Fruit fly (Drosophila melanogaster) whole organism, prepupa: ENCODE measurements around the gene Usp12-46.
A peak's percentile ranks its signal among the peaks of the same experiment; 100 is the strongest.

Source experiments
- Blimp-1 ChIP-seq: fragments of 200-800 bp; sonication (Bioruptor generic); optimal IDR thresholded peaks from 3 replicates; lab custom pipeline; 2017; ENCODE audit warnings: missing biosample characterization, missing genetic modification characterization, mild to moderate bottlenecking, moderate library complexity, missing genetic modification reagents
- CG11294 ChIP-seq: fragments of 200-800 bp; sonication (Bioruptor generic); IDR thresholded peaks from 2 replicates; pipeline ENCODE4 v1.3.6; 2022; ENCODE audit warnings: missing biosample characterization, missing genetic modification characterization
- CG11762 ChIP-seq: fragments of 200-800 bp; sonication (Bioruptor generic); optimal IDR thresholded peaks from 3 replicates; lab custom pipeline; 2016; ENCODE audit warnings: missing biosample characterization, missing genetic modification characterization; ENCODE audit not compliant: insufficient read depth
- CG11902 ChIP-seq: fragments of 200-800 bp; sonication (Bioruptor generic); optimal IDR thresholded peaks from 3 replicates; lab custom pipeline; 2016; ENCODE audit warnings: missing biosample characterization, missing genetic modification characterization
- CG15336 ChIP-seq: fragments of 200-800 bp; sonication (Bioruptor generic); IDR thresholded peaks from 2 replicates; pipeline ENCODE4 v1.3.6; 2022; ENCODE audit warnings: missing biosample characterization, missing genetic modification characterization
- CG1621 ChIP-seq: fragments of 200-800 bp; sonication (Bioruptor generic); optimal IDR thresholded peaks from 3 replicates; lab custom pipeline; 2018; ENCODE audit warnings: missing biosample characterization, mild to moderate bottlenecking, missing genetic modification characterization
- CG16779 ChIP-seq: fragments of 200-800 bp; sonication (Bioruptor generic); optimal IDR thresholded peaks from 3 replicates; lab custom pipeline; 2017; ENCODE audit warnings: missing biosample characterization, mild to moderate bottlenecking, missing genetic modification characterization
- CG31627 ChIP-seq: fragments of 200-800 bp; sonication (Bioruptor generic); optimal IDR thresholded peaks from 3 replicates; lab custom pipeline; 2016; ENCODE audit warnings: missing biosample characterization, missing genetic modification characterization
- CG32006 ChIP-seq: fragments of 200-800 bp; sonication (Bioruptor generic); optimal IDR thresholded peaks from 3 replicates; lab custom pipeline; 2017; ENCODE audit warnings: missing biosample characterization, mild to moderate bottlenecking, missing genetic modification characterization
- CG34406 ChIP-seq: fragments of 200-800 bp; sonication (Bioruptor generic); optimal IDR thresholded peaks from 3 replicates; lab custom pipeline; 2016; ENCODE audit warnings: missing biosample characterization, missing genetic modification characterization
- CG3919 ChIP-seq: fragments of 200-800 bp; sonication (Bioruptor generic); optimal IDR thresholded peaks from 3 replicates; lab custom pipeline; 2016; ENCODE audit warnings: missing biosample characterization, missing genetic modification characterization
- CG6163 ChIP-seq: fragments of 200-800 bp; sonication (Bioruptor generic); IDR thresholded peaks from 3 replicates; pipeline ENCODE4 v1.3.6; 2022; ENCODE audit warnings: missing biosample characterization, missing genetic modification characterization
- CG6276 ChIP-seq: fragments of 200-800 bp; sonication (Bioruptor generic); optimal IDR thresholded peaks from 2 replicates; lab custom pipeline; 2017; ENCODE audit warnings: missing biosample characterization, mild to moderate bottlenecking, missing genetic modification characterization
- CG6792 ChIP-seq: fragments of 200-800 bp; sonication (Bioruptor generic); optimal IDR thresholded peaks from 3 replicates; lab custom pipeline; 2016; ENCODE audit warnings: missing biosample characterization, missing genetic modification characterization
- CG6808 ChIP-seq: fragments of 200-800 bp; sonication (Bioruptor generic); optimal IDR thresholded peaks from 3 replicates; lab custom pipeline; 2017; ENCODE audit warnings: missing biosample characterization, missing genetic modification characterization, mild to moderate bottlenecking, moderate library complexity, missing genetic modification reagents
- CG6854 ChIP-seq: fragments of 200-800 bp; sonication (Bioruptor generic); optimal IDR thresholded peaks from 2 replicates; lab custom pipeline; 2017; ENCODE audit warnings: missing biosample characterization, mild to moderate bottlenecking, missing genetic modification characterization
- CG7368 ChIP-seq: fragments of 200-800 bp; sonication (Bioruptor generic); optimal IDR thresholded peaks from 3 replicates; lab custom pipeline; 2016; ENCODE audit warnings: missing biosample characterization, missing genetic modification characterization
- CG8319 ChIP-seq: fragments of 200-800 bp; sonication (Bioruptor generic); optimal IDR thresholded peaks from 3 replicates; lab custom pipeline; 2016; ENCODE audit warnings: missing biosample characterization, missing genetic modification characterization
- CG8632 ChIP-seq: fragments of 200-800 bp; sonication (Bioruptor generic); optimal IDR thresholded peaks from 3 replicates; lab custom pipeline; 2016; ENCODE audit warnings: missing biosample characterization, missing genetic modification characterization
- CG9139 ChIP-seq: fragments of 200-800 bp; sonication (Bioruptor generic); optimal IDR thresholded peaks from 3 replicates; lab custom pipeline; 2017; ENCODE audit warnings: missing biosample characterization, mild to moderate bottlenecking, missing genetic modification characterization
- Eip75B ChIP-seq: fragments of 200-800 bp; sonication (Bioruptor generic); optimal IDR thresholded peaks from 3 replicates; lab custom pipeline; 2016; ENCODE audit warnings: missing biosample characterization, missing genetic modification characterization
- Eip93F ChIP-seq: fragments of 200-800 bp; sonication (Bioruptor generic); optimal IDR thresholded peaks from 2 replicates; lab custom pipeline; 2016; ENCODE audit warnings: missing biosample characterization, mild to moderate bottlenecking, missing genetic modification characterization
- Ets96B ChIP-seq: fragments of 200-800 bp; optimal IDR thresholded peaks from 2 replicates; lab custom pipeline; 2019; ENCODE audit warnings: missing biosample characterization, mild to moderate bottlenecking, missing genetic modification characterization, moderate library complexity
- Gug ChIP-seq: fragments of 200-800 bp; sonication (Bioruptor generic); IDR thresholded peaks from 2 replicates; pipeline ENCODE4 v1.3.6; 2022; ENCODE audit warnings: missing biosample characterization, missing genetic modification characterization
- Hr38 ChIP-seq: sonication (Bioruptor generic); optimal IDR thresholded peaks from 2 replicates; lab custom pipeline; 2016; ENCODE audit warnings: missing biosample characterization, missing genetic modification characterization
- Hr39 ChIP-seq: fragments of 200-800 bp; sonication (Bioruptor generic); optimal IDR thresholded peaks from 2 replicates; lab custom pipeline; 2016; ENCODE audit warnings: missing biosample characterization, missing genetic modification characterization
- Hr4 ChIP-seq: fragments of 200-800 bp; sonication (Bioruptor generic); optimal IDR thresholded peaks from 3 replicates; lab custom pipeline; 2016; ENCODE audit warnings: missing biosample characterization, missing genetic modification characterization
- Met ChIP-seq: fragments of 200-800 bp; sonication (Bioruptor generic); optimal IDR thresholded peaks from 3 replicates; lab custom pipeline; 2016; ENCODE audit warnings: missing biosample characterization, missing genetic modification characterization
- OdsH ChIP-seq: fragments of 200-800 bp; sonication (Bioruptor generic); optimal IDR thresholded peaks from 3 replicates; lab custom pipeline; 2016; ENCODE audit warnings: missing biosample characterization, missing genetic modification characterization
- Smox ChIP-seq: fragments of 200-800 bp; sonication (Bioruptor generic); optimal IDR thresholded peaks from 3 replicates; lab custom pipeline; 2016; ENCODE audit warnings: missing biosample characterization, missing genetic modification characterization
- Sox102F ChIP-seq: fragments of 200-800 bp; sonication (Bioruptor generic); optimal IDR thresholded peaks from 2 replicates; lab custom pipeline; 2016; ENCODE audit warnings: missing biosample characterization, mild to moderate bottlenecking, missing genetic modification characterization
- Sox14 ChIP-seq: fragments of 200-800 bp; sonication (Bioruptor generic); optimal IDR thresholded peaks from 3 replicates; lab custom pipeline; 2016; ENCODE audit warnings: missing biosample characterization, missing genetic modification characterization
- Sox15 ChIP-seq: fragments of 200-800 bp; sonication (Bioruptor generic); optimal IDR thresholded peaks from 3 replicates; lab custom pipeline; 2016; ENCODE audit warnings: missing biosample characterization, missing genetic modification characterization
- achi ChIP-seq: fragments of 200-800 bp; sonication (Bioruptor generic); optimal IDR thresholded peaks from 3 replicates; lab custom pipeline; 2016; ENCODE audit warnings: missing biosample characterization, missing genetic modification characterization
- acj6 ChIP-seq: fragments of 200-800 bp; sonication (Bioruptor generic); optimal IDR thresholded peaks from 3 replicates; lab custom pipeline; 2016; ENCODE audit warnings: missing biosample characterization, missing genetic modification characterization
- cyc ChIP-seq: fragments of 200-800 bp; sonication (Bioruptor generic); optimal IDR thresholded peaks from 3 replicates; lab custom pipeline; 2016; ENCODE audit warnings: missing biosample characterization, missing genetic modification characterization
- dac ChIP-seq: fragments of 200-800 bp; sonication (Bioruptor generic); optimal IDR thresholded peaks from 2 replicates; lab custom pipeline; 2017; ENCODE audit warnings: missing biosample characterization, mild to moderate bottlenecking, missing genetic modification characterization
- eg ChIP-seq: fragments of 200-800 bp; sonication (Bioruptor generic); IDR thresholded peaks from 3 replicates; pipeline ENCODE4 v1.3.6; 2022; ENCODE audit warnings: missing biosample characterization, missing genetic modification characterization
- esn ChIP-seq: fragments of 200-800 bp; sonication (Bioruptor generic); optimal IDR thresholded peaks from 2 replicates; lab custom pipeline; 2016; ENCODE audit warnings: missing biosample characterization, mild to moderate bottlenecking, missing genetic modification characterization, moderate library complexity
- fd59A ChIP-seq: fragments of 200-800 bp; sonication (Bioruptor generic); optimal IDR thresholded peaks from 2 replicates; lab custom pipeline; 2017; ENCODE audit warnings: missing biosample characterization, mild to moderate bottlenecking, missing genetic modification characterization, missing genetic modification reagents
- fd85E ChIP-seq: fragments of 200-800 bp; sonication (Bioruptor generic); optimal IDR thresholded peaks from 3 replicates; lab custom pipeline; 2016; ENCODE audit warnings: missing biosample characterization, missing genetic modification characterization
- fkh ChIP-seq: fragments of 200-800 bp; sonication (Bioruptor generic); optimal IDR thresholded peaks from 3 replicates; lab custom pipeline; 2017; ENCODE audit warnings: missing biosample characterization, mild to moderate bottlenecking, missing genetic modification characterization, moderate library complexity
- lz ChIP-seq: fragments of 200-800 bp; sonication (Bioruptor generic); optimal IDR thresholded peaks from 3 replicates; lab custom pipeline; 2016; ENCODE audit warnings: missing biosample characterization, missing genetic modification characterization
- pdm3 ChIP-seq: fragments of 200-800 bp; sonication (Bioruptor generic); optimal IDR thresholded peaks from 3 replicates; lab custom pipeline; 2016; ENCODE audit warnings: missing biosample characterization, missing genetic modification characterization
- salr ChIP-seq, 2 experiments: fragments of 200-800 bp; sonication (Bioruptor generic); optimal IDR thresholded peaks; 3 replicates each; lab custom pipeline; 2016 to 2018; ENCODE audit warnings: missing biosample characterization in 2 of 2, missing genetic modification characterization in 2 of 2, mild to moderate bottlenecking in 1 of 2
- spab ChIP-seq: fragments of 200-800 bp; sonication (Bioruptor generic); optimal IDR thresholded peaks from 2 replicates; lab custom pipeline; 2017; ENCODE audit warnings: missing biosample characterization, mild to moderate bottlenecking, missing genetic modification characterization, missing genetic modification reagents
- ss ChIP-seq, 2 experiments: fragments of 200-800 bp; sonication (Bioruptor generic); optimal IDR thresholded peaks; 2 replicates in 1 of 2; 3 replicates in 1 of 2; lab custom pipeline; 2017 to 2018; ENCODE audit warnings: mild to moderate bottlenecking in 2 of 2, missing biosample characterization in 2 of 2, missing genetic modification characterization in 2 of 2, moderate library complexity in 1 of 2
- svp ChIP-seq: fragments of 200-800 bp; sonication (Bioruptor generic); peaks from one replicate; lab custom pipeline; 2016; ENCODE audit warnings: missing biosample characterization, missing genetic modification characterization
- topi ChIP-seq: fragments of 200-800 bp; sonication (Bioruptor generic); optimal IDR thresholded peaks from 3 replicates; lab custom pipeline; 2016; ENCODE audit warnings: missing biosample characterization, missing genetic modification characterization
- vri ChIP-seq: fragments of 200-800 bp; sonication (Bioruptor generic); optimal IDR thresholded peaks from 3 replicates; lab custom pipeline; 2016; ENCODE audit warnings: missing biosample characterization, mild to moderate bottlenecking, missing genetic modification characterization

The Usp12-46 gene

dm6 chr3R:22727456-22727833, 23.3 kb upstream of the Usp12-46 start:
- no peak for TF ChIP-seq CG16779 (tag; lab: Kevin White, UChicago)
- TF ChIP-seq fd59A, result no peak
- no peak for TF ChIP-seq pdm3
- no peak for TF ChIP-seq dac
- TF ChIP-seq vri (GFP tag; lab: Kevin White, UChicago), result no peak
- TF ChIP-seq Hr38 (GFP tag; lab: Kevin White, UChicago), result no peak
- TF ChIP-seq spab, result no peak
- TF ChIP-seq CG6276 (GFP tag; lab: Kevin White, UChicago), result no peak
- no peak for TF ChIP-seq CG8632
- no peak for TF ChIP-seq svp
- TF ChIP-seq ss (GFP tag; optimal IDR thresholded peaks at IDR 0.05; lab: Kevin White, UChicago), result no peak
- no peak for TF ChIP-seq Sox14
- TF ChIP-seq CG6854 (GFP tag; lab: Kevin White, UChicago), result no peak
- no peak for TF ChIP-seq lz (GFP tag; lab: Kevin White, UChicago)

- no peak for TF ChIP-seq CG34406 (GFP tag; lab: Kevin White, UChicago)
- peak; percentile 16 for TF ChIP-seq CG6792
- no peak for TF ChIP-seq cyc (GFP tag; lab: Kevin White, UChicago)
- TF ChIP-seq CG6163 (GFP tag; lab: Robert Waterston, UW), result no peak
- TF ChIP-seq acj6, result no peak
- TF ChIP-seq CG1621, result no peak
- TF ChIP-seq CG31627, result peak; percentile 48
- TF ChIP-seq Sox102F, result no peak
- TF ChIP-seq CG6854 (GFP tag; lab: Kevin White, UChicago), result no peak
- TF ChIP-seq svp, result peak; percentile 56
- no peak for TF ChIP-seq CG11902 (GFP tag; lab: Kevin White, UChicago)
- TF ChIP-seq fd85E (GFP tag; lab: Kevin White, UChicago), result no peak
- no peak for TF ChIP-seq Blimp-1 (GFP tag; lab: Kevin White, UChicago)
- TF ChIP-seq CG3919 (GFP tag; lab: Kevin White, UChicago), result no peak
- peak; percentile 41 for TF ChIP-seq esn (GFP tag; lab: Kevin White, UChicago)
- TF ChIP-seq Hr39 (GFP tag; lab: Kevin White, UChicago), result no peak
- no peak for TF ChIP-seq CG11762 (GFP tag; lab: Kevin White, UChicago)
- no peak for TF ChIP-seq Sox14
- peak; percentile 32 for TF ChIP-seq CG8319
- TF ChIP-seq CG32006, result peak; percentile 72
- TF ChIP-seq CG6276 (GFP tag; lab: Kevin White, UChicago), result no peak
- TF ChIP-seq CG6808, result no peak
- TF ChIP-seq eg (GFP tag; lab: Robert Waterston, UW), result peak; percentile 87
- TF ChIP-seq Eip75B (GFP tag; lab: Kevin White, UChicago), result no peak
- no peak for TF ChIP-seq achi (GFP tag; lab: Kevin White, UChicago)
- TF ChIP-seq CG15336, result peak; percentile 80
- TF ChIP-seq fkh, result no peak
- TF ChIP-seq Eip93F (GFP tag; lab: Kevin White, UChicago), result no peak
- no peak for TF ChIP-seq dac
- TF ChIP-seq Hr38 (GFP tag; lab: Kevin White, UChicago), result no peak
- peak; percentile 54 for TF ChIP-seq Gug
- TF ChIP-seq ss (GFP tag; optimal IDR thresholded peaks at IDR 0.05; lab: Kevin White, UChicago), result no peak
- TF ChIP-seq topi (GFP tag; lab: Kevin White, UChicago), result no peak
- no peak for TF ChIP-seq spab
- TF ChIP-seq Hr4, result peak; percentile 67
- TF ChIP-seq CG7368, result no peak
- TF ChIP-seq Ets96B, result no peak
- peak; percentile 41; the same call in 1 of the 2 replicates for TF ChIP-seq CG11294
- no peak for TF ChIP-seq OdsH (GFP tag; lab: Kevin White, UChicago)
- TF ChIP-seq lz (GFP tag; lab: Kevin White, UChicago), result peak; percentile 16
- TF ChIP-seq CG9139 (GFP tag; lab: Kevin White, UChicago), result no peak
- TF ChIP-seq Met (GFP tag; lab: Kevin White, UChicago), result no peak
- no peak for TF ChIP-seq Smox (GFP tag; lab: Kevin White, UChicago)
- no peak for TF ChIP-seq Sox15 (GFP tag; lab: Kevin White, UChicago)
- TF ChIP-seq salr (GFP tag; optimal IDR thresholded peaks at IDR 0.05; lab: Kevin White, UChicago), result no peak
- no peak for TF ChIP-seq fd59A
Measured at dm6 chr3R:22727857-22728256, 22.8 kb upstream of the Usp12-46 start.
